Worm (Caenorhabditis elegans) whole organism, L4 larva: ENCODE data around the gene uaf-2.

Experiments
- ceh-28 ChIP-seq: fragments of 150-350 bp; optimal IDR thresholded peaks from 2 replicates; lab custom pipeline; 2014; ENCODE audit warnings: missing biosample characterization, missing genetic modification reagents, missing genetic modification characterization
- hmg-1.1 ChIP-seq: fragments of 200-800 bp; sonication (Bioruptor generic); IDR thresholded peaks from 2 replicates; pipeline ENCODE4 v1.3.6; 2022; ENCODE audit warnings: missing genetic modification reagents, missing genetic modification characterization, missing compliant biosample characterization
- mep-1 ChIP-seq: fragments of 150-350 bp; sonication (generic microtip); optimal IDR thresholded peaks from 3 replicates; lab custom pipeline; 2014; ENCODE audit warnings: missing biosample characterization, missing genetic modification characterization
- nhr-76 ChIP-seq: fragments of 150-350 bp; optimal IDR thresholded peaks from 2 replicates; lab custom pipeline; 2014; ENCODE audit warnings: missing biosample characterization, missing genetic modification characterization
- pqm-1 ChIP-seq: sonication (generic microtip); optimal IDR thresholded peaks from 2 replicates; lab custom pipeline; 2017; ENCODE audit warnings: missing biosample characterization, missing genetic modification characterization
- snpc-4 ChIP-seq: fragments of 150-350 bp; optimal IDR thresholded peaks from 2 replicates; lab custom pipeline; 2014; ENCODE audit warnings: missing biosample characterization, missing genetic modification characterization
- ztf-7 ChIP-seq: fragments of 150-350 bp; optimal IDR thresholded peaks from 2 replicates; lab custom pipeline; 2014; ENCODE audit warnings: missing biosample characterization, missing genetic modification characterization

DNA sequence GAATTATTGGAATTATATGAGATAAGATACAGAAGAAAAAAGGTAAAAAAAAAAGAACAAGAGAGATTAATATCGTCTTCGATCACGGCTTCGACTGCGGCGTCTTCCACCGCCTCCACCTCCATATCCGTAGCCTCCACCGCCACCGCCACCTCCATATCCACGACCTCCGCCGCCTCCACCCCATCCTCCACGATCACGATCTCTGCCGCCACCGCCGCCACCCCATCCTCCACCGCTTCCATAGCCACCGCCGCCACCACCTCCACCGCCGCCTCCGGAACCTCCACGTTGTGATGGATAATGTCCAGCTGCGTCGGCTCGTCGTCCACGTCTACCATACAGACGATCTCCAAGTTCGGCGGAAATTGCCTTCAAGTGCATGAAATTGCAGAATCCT is 1.7 kb downstream of the uaf-2 start:
- TF ChIP-seq pqm-1 (tag; lab: Kevin White, UChicago) (no peak), ztf-7 (tag; lab: Kevin White, UChicago) (no peak), mep-1 (no peak), ceh-28 (tag; lab: Kevin White, UChicago) (no peak), snpc-4 (tag; lab: Kevin White, UChicago) (no peak), nhr-76 (tag; lab: Kevin White, UChicago) (no peak), hmg-1.1 (GFP tag; lab: Robert Waterston, UW) (no peak)
